Fruit fly (Drosophila melanogaster) whole organism, prepupa: ENCODE data around the gene CG7789.

ENCODE experiments used
- Blimp-1 ChIP-seq: fragments of 200-800 bp; sonication (Bioruptor generic); optimal IDR thresholded peaks from 3 replicates; lab custom pipeline; 2017; ENCODE audit warnings: missing biosample characterization, missing genetic modification characterization, mild to moderate bottlenecking, moderate library complexity, missing genetic modification reagents
- CG10631 ChIP-seq: fragments of 200-800 bp; sonication (Bioruptor generic); optimal IDR thresholded peaks from 2 replicates; lab custom pipeline; 2016; ENCODE audit warnings: missing biosample characterization, missing genetic modification characterization
- CG10669 ChIP-seq: fragments of 200-800 bp; sonication (Bioruptor generic); optimal IDR thresholded peaks from 3 replicates; lab custom pipeline; 2018; ENCODE audit warnings: missing biosample characterization, mild to moderate bottlenecking, missing genetic modification characterization, moderate library complexity
- CG11294 ChIP-seq: fragments of 200-800 bp; sonication (Bioruptor generic); IDR thresholded peaks from 2 replicates; pipeline ENCODE4 v1.3.6; 2022; ENCODE audit warnings: missing biosample characterization, missing genetic modification characterization
- CG11902 ChIP-seq: fragments of 200-800 bp; sonication (Bioruptor generic); optimal IDR thresholded peaks from 3 replicates; lab custom pipeline; 2016; ENCODE audit warnings: missing biosample characterization, missing genetic modification characterization
- CG15336 ChIP-seq: fragments of 200-800 bp; sonication (Bioruptor generic); IDR thresholded peaks from 2 replicates; pipeline ENCODE4 v1.3.6; 2022; ENCODE audit warnings: missing biosample characterization, missing genetic modification characterization
- CG1621 ChIP-seq: fragments of 200-800 bp; sonication (Bioruptor generic); optimal IDR thresholded peaks from 3 replicates; lab custom pipeline; 2018; ENCODE audit warnings: missing biosample characterization, mild to moderate bottlenecking, missing genetic modification characterization
- CG16779 ChIP-seq: fragments of 200-800 bp; sonication (Bioruptor generic); optimal IDR thresholded peaks from 3 replicates; lab custom pipeline; 2017; ENCODE audit warnings: missing biosample characterization, mild to moderate bottlenecking, missing genetic modification characterization
- CG3032 ChIP-seq: fragments of 200-800 bp; optimal IDR thresholded peaks from 2 replicates; lab custom pipeline; 2019; ENCODE audit warnings: missing biosample characterization, mild to moderate bottlenecking, missing genetic modification characterization, moderate library complexity
- CG31627 ChIP-seq: fragments of 200-800 bp; sonication (Bioruptor generic); optimal IDR thresholded peaks from 3 replicates; lab custom pipeline; 2016; ENCODE audit warnings: missing biosample characterization, missing genetic modification characterization
- CG34406 ChIP-seq: fragments of 200-800 bp; sonication (Bioruptor generic); optimal IDR thresholded peaks from 3 replicates; lab custom pipeline; 2016; ENCODE audit warnings: missing biosample characterization, missing genetic modification characterization
- CG3919 ChIP-seq: fragments of 200-800 bp; sonication (Bioruptor generic); optimal IDR thresholded peaks from 3 replicates; lab custom pipeline; 2016; ENCODE audit warnings: missing biosample characterization, missing genetic modification characterization
- CG4318 ChIP-seq: fragments of 200-800 bp; sonication (Bioruptor generic); optimal IDR thresholded peaks from 3 replicates; lab custom pipeline; 2017; ENCODE audit warnings: missing biosample characterization, mild to moderate bottlenecking, missing genetic modification characterization
- CG6163 ChIP-seq: fragments of 200-800 bp; sonication (Bioruptor generic); IDR thresholded peaks from 3 replicates; pipeline ENCODE4 v1.3.6; 2022; ENCODE audit warnings: missing biosample characterization, missing genetic modification characterization
- CG6276 ChIP-seq: fragments of 200-800 bp; sonication (Bioruptor generic); optimal IDR thresholded peaks from 2 replicates; lab custom pipeline; 2017; ENCODE audit warnings: missing biosample characterization, mild to moderate bottlenecking, missing genetic modification characterization
- CG6792 ChIP-seq: fragments of 200-800 bp; sonication (Bioruptor generic); optimal IDR thresholded peaks from 3 replicates; lab custom pipeline; 2016; ENCODE audit warnings: missing biosample characterization, missing genetic modification characterization
- CG6808 ChIP-seq: fragments of 200-800 bp; sonication (Bioruptor generic); optimal IDR thresholded peaks from 3 replicates; lab custom pipeline; 2017; ENCODE audit warnings: missing biosample characterization, missing genetic modification characterization, mild to moderate bottlenecking, moderate library complexity, missing genetic modification reagents
- CG6854 ChIP-seq: fragments of 200-800 bp; sonication (Bioruptor generic); optimal IDR thresholded peaks from 2 replicates; lab custom pipeline; 2017; ENCODE audit warnings: missing biosample characterization, mild to moderate bottlenecking, missing genetic modification characterization
- CG7368 ChIP-seq: fragments of 200-800 bp; sonication (Bioruptor generic); optimal IDR thresholded peaks from 3 replicates; lab custom pipeline; 2016; ENCODE audit warnings: missing biosample characterization, missing genetic modification characterization
- CG8119 ChIP-seq: fragments of 200-800 bp; sonication (Bioruptor generic); IDR thresholded peaks from 3 replicates; pipeline ENCODE4 v1.3.6; 2022; ENCODE audit warnings: missing biosample characterization, missing genetic modification characterization
- CG8319 ChIP-seq: fragments of 200-800 bp; sonication (Bioruptor generic); optimal IDR thresholded peaks from 3 replicates; lab custom pipeline; 2016; ENCODE audit warnings: missing biosample characterization, missing genetic modification characterization
- CG8632 ChIP-seq: fragments of 200-800 bp; sonication (Bioruptor generic); optimal IDR thresholded peaks from 3 replicates; lab custom pipeline; 2016; ENCODE audit warnings: missing biosample characterization, missing genetic modification characterization
- CG9139 ChIP-seq: fragments of 200-800 bp; sonication (Bioruptor generic); optimal IDR thresholded peaks from 3 replicates; lab custom pipeline; 2017; ENCODE audit warnings: missing biosample characterization, mild to moderate bottlenecking, missing genetic modification characterization
- Eip75B ChIP-seq: fragments of 200-800 bp; sonication (Bioruptor generic); optimal IDR thresholded peaks from 3 replicates; lab custom pipeline; 2016; ENCODE audit warnings: missing biosample characterization, missing genetic modification characterization
- Eip78C ChIP-seq: fragments of 200-800 bp; sonication (Bioruptor generic); peaks from one replicate; lab custom pipeline; 2016; ENCODE audit warnings: missing biosample characterization, missing genetic modification characterization
- Eip93F ChIP-seq: fragments of 200-800 bp; sonication (Bioruptor generic); optimal IDR thresholded peaks from 2 replicates; lab custom pipeline; 2016; ENCODE audit warnings: missing biosample characterization, mild to moderate bottlenecking, missing genetic modification characterization
- Ets21C ChIP-seq: fragments of 200-800 bp; sonication (Bioruptor generic); optimal IDR thresholded peaks from 3 replicates; lab custom pipeline; 2016; ENCODE audit warnings: missing biosample characterization, missing genetic modification characterization
- Ets96B ChIP-seq: fragments of 200-800 bp; optimal IDR thresholded peaks from 2 replicates; lab custom pipeline; 2019; ENCODE audit warnings: missing biosample characterization, mild to moderate bottlenecking, missing genetic modification characterization, moderate library complexity
- Gug ChIP-seq: fragments of 200-800 bp; sonication (Bioruptor generic); IDR thresholded peaks from 2 replicates; pipeline ENCODE4 v1.3.6; 2022; ENCODE audit warnings: missing biosample characterization, missing genetic modification characterization
- Hr38 ChIP-seq: sonication (Bioruptor generic); optimal IDR thresholded peaks from 2 replicates; lab custom pipeline; 2016; ENCODE audit warnings: missing biosample characterization, missing genetic modification characterization
- Hr39 ChIP-seq: fragments of 200-800 bp; sonication (Bioruptor generic); optimal IDR thresholded peaks from 2 replicates; lab custom pipeline; 2016; ENCODE audit warnings: missing biosample characterization, missing genetic modification characterization
- Hr4 ChIP-seq: fragments of 200-800 bp; sonication (Bioruptor generic); optimal IDR thresholded peaks from 3 replicates; lab custom pipeline; 2016; ENCODE audit warnings: missing biosample characterization, missing genetic modification characterization
- Lpt ChIP-seq: fragments of 200-800 bp; sonication (Bioruptor generic); optimal IDR thresholded peaks from 3 replicates; lab custom pipeline; 2016; ENCODE audit warnings: missing biosample characterization, missing genetic modification characterization
- Met ChIP-seq: fragments of 200-800 bp; sonication (Bioruptor generic); optimal IDR thresholded peaks from 3 replicates; lab custom pipeline; 2016; ENCODE audit warnings: missing biosample characterization, missing genetic modification characterization
- OdsH ChIP-seq: fragments of 200-800 bp; sonication (Bioruptor generic); optimal IDR thresholded peaks from 3 replicates; lab custom pipeline; 2016; ENCODE audit warnings: missing biosample characterization, missing genetic modification characterization
- Smox ChIP-seq: fragments of 200-800 bp; sonication (Bioruptor generic); optimal IDR thresholded peaks from 3 replicates; lab custom pipeline; 2016; ENCODE audit warnings: missing biosample characterization, missing genetic modification characterization
- Sox102F ChIP-seq: fragments of 200-800 bp; sonication (Bioruptor generic); optimal IDR thresholded peaks from 2 replicates; lab custom pipeline; 2016; ENCODE audit warnings: missing biosample characterization, mild to moderate bottlenecking, missing genetic modification characterization
- Sox14 ChIP-seq: fragments of 200-800 bp; sonication (Bioruptor generic); optimal IDR thresholded peaks from 3 replicates; lab custom pipeline; 2016; ENCODE audit warnings: missing biosample characterization, missing genetic modification characterization
- Sox15 ChIP-seq: fragments of 200-800 bp; sonication (Bioruptor generic); optimal IDR thresholded peaks from 3 replicates; lab custom pipeline; 2016; ENCODE audit warnings: missing biosample characterization, missing genetic modification characterization
- acj6 ChIP-seq: fragments of 200-800 bp; sonication (Bioruptor generic); optimal IDR thresholded peaks from 3 replicates; lab custom pipeline; 2016; ENCODE audit warnings: missing biosample characterization, missing genetic modification characterization
- cyc ChIP-seq: fragments of 200-800 bp; sonication (Bioruptor generic); optimal IDR thresholded peaks from 3 replicates; lab custom pipeline; 2016; ENCODE audit warnings: missing biosample characterization, missing genetic modification characterization
- dac ChIP-seq: fragments of 200-800 bp; sonication (Bioruptor generic); optimal IDR thresholded peaks from 2 replicates; lab custom pipeline; 2017; ENCODE audit warnings: missing biosample characterization, mild to moderate bottlenecking, missing genetic modification characterization
- dsx ChIP-seq: fragments of 200-800 bp; optimal IDR thresholded peaks from 3 replicates; lab custom pipeline; 2019; ENCODE audit warnings: missing biosample characterization, mild to moderate bottlenecking, missing genetic modification characterization, moderate library complexity; ENCODE audit not compliant: poor library complexity, severe bottlenecking
- eg ChIP-seq: fragments of 200-800 bp; sonication (Bioruptor generic); IDR thresholded peaks from 3 replicates; pipeline ENCODE4 v1.3.6; 2022; ENCODE audit warnings: missing biosample characterization, missing genetic modification characterization
- esn ChIP-seq: fragments of 200-800 bp; sonication (Bioruptor generic); optimal IDR thresholded peaks from 2 replicates; lab custom pipeline; 2016; ENCODE audit warnings: missing biosample characterization, mild to moderate bottlenecking, missing genetic modification characterization, moderate library complexity
- fd59A ChIP-seq: fragments of 200-800 bp; sonication (Bioruptor generic); optimal IDR thresholded peaks from 2 replicates; lab custom pipeline; 2017; ENCODE audit warnings: missing biosample characterization, mild to moderate bottlenecking, missing genetic modification characterization, missing genetic modification reagents
- lz ChIP-seq: fragments of 200-800 bp; sonication (Bioruptor generic); optimal IDR thresholded peaks from 3 replicates; lab custom pipeline; 2016; ENCODE audit warnings: missing biosample characterization, missing genetic modification characterization
- net ChIP-seq: fragments of 200-800 bp; sonication (Bioruptor generic); optimal IDR thresholded peaks from 3 replicates; lab custom pipeline; 2016; ENCODE audit warnings: missing biosample characterization, missing genetic modification characterization
- salr ChIP-seq, 2 experiments: fragments of 200-800 bp; sonication (Bioruptor generic); optimal IDR thresholded peaks; 3 replicates each; lab custom pipeline; 2016 to 2018; ENCODE audit warnings: missing biosample characterization in 2 of 2, missing genetic modification characterization in 2 of 2, mild to moderate bottlenecking in 1 of 2
- ss ChIP-seq, 2 experiments: fragments of 200-800 bp; sonication (Bioruptor generic); optimal IDR thresholded peaks; 2 replicates in 1 of 2; 3 replicates in 1 of 2; lab custom pipeline; 2017 to 2018; ENCODE audit warnings: mild to moderate bottlenecking in 2 of 2, missing biosample characterization in 2 of 2, missing genetic modification characterization in 2 of 2, moderate library complexity in 1 of 2
- svp ChIP-seq: fragments of 200-800 bp; sonication (Bioruptor generic); peaks from one replicate; lab custom pipeline; 2016; ENCODE audit warnings: missing biosample characterization, missing genetic modification characterization
- topi ChIP-seq: fragments of 200-800 bp; sonication (Bioruptor generic); optimal IDR thresholded peaks from 3 replicates; lab custom pipeline; 2016; ENCODE audit warnings: missing biosample characterization, missing genetic modification characterization
- vri ChIP-seq: fragments of 200-800 bp; sonication (Bioruptor generic); optimal IDR thresholded peaks from 3 replicates; lab custom pipeline; 2016; ENCODE audit warnings: missing biosample characterization, mild to moderate bottlenecking, missing genetic modification characterization

CG7789 gene

DNA sequence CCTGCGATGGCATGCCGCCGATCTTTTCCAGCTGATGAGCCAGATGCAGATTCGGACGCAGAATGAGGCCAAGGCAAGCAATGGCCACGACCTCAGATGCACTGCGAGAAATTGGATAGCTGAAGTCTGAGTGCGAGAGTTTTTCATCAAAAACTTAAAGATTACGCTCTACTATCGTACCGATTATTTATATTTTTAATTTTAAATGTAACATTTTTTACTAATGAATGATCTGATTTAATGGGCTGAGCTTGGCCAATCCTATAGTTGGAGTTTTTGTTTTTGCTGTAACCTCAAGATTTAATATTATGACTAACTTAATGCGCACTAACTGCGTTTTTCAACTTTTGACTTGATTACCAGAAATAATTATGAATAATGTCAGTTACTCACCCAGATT lies 40.7 kb upstream of the CG7789 start:
- TF ChIP-seq Ets96B (tag; lab: Kevin White, UChicago) (peak; percentile 39), Sox102F (GFP tag; lab: Kevin White, UChicago) (peak; percentile 37), OdsH (GFP tag; lab: Kevin White, UChicago) (peak; percentile 57), CG1621 (tag; lab: Kevin White, UChicago) (no peak), CG9139 (GFP tag; lab: Kevin White, UChicago) (no peak), CG16779 (tag; lab: Kevin White, UChicago) (no peak), esn (peak; percentile 74), CG6276 (no peak), CG34406 (GFP tag; lab: Kevin White, UChicago) (peak; percentile 43), CG11294 (GFP tag; lab: Robert Waterston, UW) (no peak), Met (GFP tag; lab: Kevin White, UChicago) (peak; percentile 75), ss (GFP tag; optimal IDR thresholded peaks at IDR 0.05; lab: Kevin White, UChicago) (peak in 1 of 2 experiments; percentile 43), CG15336 (GFP tag; lab: Robert Waterston, UW) (no peak), Gug (no peak), cyc (GFP tag; lab: Kevin White, UChicago) (peak; percentile 62), CG10631 (peak; percentile 8), CG3919 (GFP tag; lab: Kevin White, UChicago) (peak; percentile 65), CG6163 (GFP tag; lab: Robert Waterston, UW) (peak; percentile 62), fd59A (GFP tag; lab: Kevin White, UChicago) (no peak), eg (no peak), net (GFP tag; lab: Kevin White, UChicago) (peak; percentile 44), Sox14 (GFP tag; lab: Kevin White, UChicago) (no peak), Lpt (peak; percentile 17), CG6792 (GFP tag; lab: Kevin White, UChicago) (peak; percentile 39), Hr39 (GFP tag; lab: Kevin White, UChicago) (peak; percentile 53), Eip75B (GFP tag; lab: Kevin White, UChicago) (peak; percentile 71), Eip78C (peak; percentile 91), Ets21C (GFP tag; lab: Kevin White, UChicago) (peak; percentile 51), dsx (GFP tag; lab: Kevin White, UChicago) (no peak), CG8319 (GFP tag; lab: Kevin White, UChicago) (peak; percentile 51), Sox15 (peak; percentile 49), acj6 (GFP tag; lab: Kevin White, UChicago) (peak; percentile 52), svp (GFP tag; lab: Kevin White, UChicago) (peak; percentile 89), Hr4 (GFP tag; lab: Kevin White, UChicago) (peak; percentile 34), Hr38 (GFP tag; lab: Kevin White, UChicago) (no peak), vri (GFP tag; lab: Kevin White, UChicago) (no peak), Smox (peak; percentile 73), CG8119 (GFP tag; lab: Robert Waterston, UW) (0 out of 3 replicates have a peak, but pooled peaks have one; percentile 15), lz (GFP tag; lab: Kevin White, UChicago) (peak; percentile 67), Eip93F (GFP tag; lab: Kevin White, UChicago) (no peak), CG11902 (GFP tag; lab: Kevin White, UChicago) (peak; percentile 41), CG31627 (GFP tag; lab: Kevin White, UChicago) (peak; percentile 56), CG3032 (tag; lab: Kevin White, UChicago) (peak; percentile 26), CG7368 (GFP tag; lab: Kevin White, UChicago) (no peak), dac (no peak), CG6854 (GFP tag; lab: Kevin White, UChicago) (no peak), topi (GFP tag; lab: Kevin White, UChicago) (peak; percentile 75), salr (GFP tag; optimal IDR thresholded peaks at IDR 0.05; lab: Kevin White, UChicago) (peak in 1 of 2 experiments; percentile 36), CG10669 (GFP tag; lab: Kevin White, UChicago) (peak; percentile 42), CG8632 (GFP tag; lab: Kevin White, UChicago) (peak; percentile 46), Blimp-1 (GFP tag; lab: Kevin White, UChicago) (peak; percentile 7), CG6808 (GFP tag; lab: Kevin White, UChicago) (peak; percentile 38), CG4318 (GFP tag; lab: Kevin White, UChicago) (peak; percentile 21)
